Fruit fly (Drosophila melanogaster): ENCODE measurements around the gene CG5079.

DNA sequence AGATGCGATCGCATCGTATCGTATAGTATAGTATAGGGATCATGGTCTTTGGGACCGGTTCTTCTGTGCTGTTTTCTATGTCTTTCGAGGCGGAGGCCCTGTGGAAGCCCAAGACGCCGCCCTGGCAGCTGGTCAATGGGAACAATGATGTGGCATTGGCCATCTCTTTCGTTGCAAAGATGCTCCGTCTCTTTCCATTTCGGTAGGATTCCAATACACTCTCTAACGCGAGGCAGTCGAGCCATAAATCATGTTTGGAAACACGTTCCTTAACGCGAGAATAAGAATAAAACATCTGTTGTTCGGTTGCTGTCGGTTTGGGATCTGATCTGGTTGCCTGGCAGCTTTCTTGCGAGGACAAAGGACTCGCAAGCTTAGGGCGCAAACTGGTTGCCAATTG lies 15.2 kb downstream of the CG5079 start:
- TF ChIP-seq CTCF (optimal IDR thresholded peaks at IDR 0.05) (no peak), CG8478 (optimal IDR thresholded peaks at IDR 0.05) (no peak)

Measured in S2 (cell line).